Fruit fly (Drosophila melanogaster): Measurements from ENCODE around the gene Mics1.

dm6 chr3R:7514232-7514863, 12.2 kb upstream of the Mics1 start:
- TF ChIP-seq CG8478 (optimal IDR thresholded peaks at IDR 0.05), result no peak
- TF ChIP-seq CTCF (optimal IDR thresholded peaks at IDR 0.05), result no peak

Data from S2 (cell line).